Worm (Caenorhabditis elegans): ENCODE measurements around the gene F45E1.4.

DNA sequence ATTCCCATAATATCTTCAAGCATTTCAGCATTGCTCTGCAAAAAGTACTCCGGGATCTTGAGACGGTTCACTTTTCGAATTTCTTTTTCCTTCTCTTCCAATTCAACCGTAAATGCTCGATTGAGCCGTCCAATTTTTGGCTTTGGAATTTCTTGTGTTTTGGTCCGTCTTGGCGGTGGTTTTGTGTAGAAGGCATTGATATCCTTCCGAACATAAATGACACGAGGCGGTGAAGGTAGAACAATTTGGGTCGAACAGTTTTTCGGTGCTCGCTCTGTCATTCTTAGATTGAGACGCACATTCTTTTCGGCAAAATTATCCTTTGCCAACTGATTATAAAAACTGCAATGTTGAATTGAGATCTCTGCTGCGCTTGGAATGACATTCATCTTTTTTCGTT lies 43.1 kb upstream of the F45E1.4 start:
- TF ChIP-seq egl-27 (tag; optimal IDR thresholded peaks at IDR 0.05) (no peak), nhr-77 (tag; optimal IDR thresholded peaks at IDR 0.05) (no peak), dsc-1 (tag; optimal IDR thresholded peaks at IDR 0.05) (no peak), sptf-1 (tag; optimal IDR thresholded peaks at IDR 0.05) (no peak)
